Worm (Caenorhabditis elegans) whole organism, L2 larva: ENCODE results near the gene nhr-38.

ENCODE experiments used
- C34F6.9 ChIP-seq: fragments of 150-350 bp; optimal IDR thresholded peaks from 2 replicates; lab custom pipeline; 2014; ENCODE audit warnings: missing biosample characterization, missing genetic modification characterization
- F13H6.1 ChIP-seq: sonication (generic microtip); optimal IDR thresholded peaks from 2 replicates; lab custom pipeline; 2016; ENCODE audit warnings: missing genetic modification characterization, missing compliant biosample characterization
- R02D3.7 ChIP-seq: fragments of 150-350 bp; optimal IDR thresholded peaks from 2 replicates; lab custom pipeline; 2014; ENCODE audit warnings: missing biosample characterization, missing genetic modification characterization
- Y55F3AM.14 ChIP-seq: fragments of 200-800 bp; sonication (Bioruptor generic); optimal IDR thresholded peaks from 2 replicates; lab custom pipeline; 2018; ENCODE audit warnings: mild to moderate bottlenecking, missing genetic modification characterization, missing compliant biosample characterization
- ZK546.5 ChIP-seq: sonication (generic microtip); optimal IDR thresholded peaks from 2 replicates; lab custom pipeline; 2017; ENCODE audit warnings: missing biosample characterization, missing genetic modification characterization
- alr-1 ChIP-seq: fragments of 150-350 bp; optimal IDR thresholded peaks from 2 replicates; lab custom pipeline; 2014; ENCODE audit warnings: missing biosample characterization, missing genetic modification characterization
- aly-2 ChIP-seq: fragments of 150-350 bp; optimal IDR thresholded peaks from 2 replicates; lab custom pipeline; 2014; ENCODE audit warnings: missing biosample characterization, missing genetic modification characterization
- ama-1 ChIP-seq: fragments of 150-350 bp; optimal IDR thresholded peaks from 2 replicates; lab custom pipeline; 2018; ENCODE audit warnings: inconsistent platforms
- blmp-1 ChIP-seq: sonication (generic microtip); optimal IDR thresholded peaks from 2 replicates; lab custom pipeline; 2017; ENCODE audit warnings: missing genetic modification characterization, mild to moderate bottlenecking, missing compliant biosample characterization, antibody characterized with exemption, moderate library complexity; ENCODE audit not compliant: insufficient read depth
- ceh-16 ChIP-seq: fragments of 150-350 bp; optimal IDR thresholded peaks from 2 replicates; lab custom pipeline; 2014; ENCODE audit warnings: missing biosample characterization, missing genetic modification characterization
- ceh-82 ChIP-seq: fragments of 150-350 bp; optimal IDR thresholded peaks from 2 replicates; lab custom pipeline; 2014; ENCODE audit warnings: missing biosample characterization, missing genetic modification characterization
- crh-2 ChIP-seq: sonication (generic microtip); optimal IDR thresholded peaks from 2 replicates; lab custom pipeline; 2017; ENCODE audit warnings: missing biosample characterization, missing genetic modification characterization
- dmd-4 ChIP-seq: sonication (generic microtip); optimal IDR thresholded peaks from 2 replicates; lab custom pipeline; 2017; ENCODE audit warnings: missing biosample characterization, missing genetic modification characterization
- egl-27 ChIP-seq: sonication (generic microtip); optimal IDR thresholded peaks from 3 replicates; lab custom pipeline; 2017; ENCODE audit warnings: missing biosample characterization, missing genetic modification reagents, missing genetic modification characterization
- elt-1 ChIP-seq: fragments of 150-350 bp; optimal IDR thresholded peaks from 2 replicates; lab custom pipeline; 2014; ENCODE audit warnings: missing biosample characterization, missing genetic modification characterization
- elt-3 ChIP-seq: sonication (generic microtip); optimal IDR thresholded peaks from 2 replicates; lab custom pipeline; 2017; ENCODE audit warnings: missing biosample characterization, missing genetic modification characterization
- fos-1 ChIP-seq: fragments of 150-350 bp; optimal IDR thresholded peaks from 2 replicates; lab custom pipeline; 2014; ENCODE audit warnings: missing biosample characterization, missing genetic modification characterization
- gmeb-1 ChIP-seq: fragments of 150-350 bp; optimal IDR thresholded peaks from 2 replicates; lab custom pipeline; 2014; ENCODE audit warnings: missing biosample characterization, missing genetic modification characterization
- lin-11 ChIP-seq: fragments of 150-350 bp; sonication (generic microtip); optimal IDR thresholded peaks from 2 replicates; lab custom pipeline; 2014; ENCODE audit warnings: missing biosample characterization, missing genetic modification characterization, inconsistent platforms, mixed read lengths
- lin-13 ChIP-seq: fragments of 150-350 bp; optimal IDR thresholded peaks from 2 replicates; lab custom pipeline; 2014; ENCODE audit warnings: missing biosample characterization, missing genetic modification reagents, missing genetic modification characterization
- lin-39 ChIP-seq: fragments of 150-350 bp; optimal IDR thresholded peaks from 2 replicates; lab custom pipeline; 2014; ENCODE audit warnings: missing biosample characterization, missing genetic modification reagents, missing genetic modification characterization
- lsy-2 ChIP-seq, 2 experiments: fragments of 150-350 bp in 1 of 2; sonication (generic microtip) in 1 of 2; optimal IDR thresholded peaks; 2 replicates each; lab custom pipeline; 2014 to 2017; ENCODE audit warnings: missing biosample characterization in 2 of 2, missing genetic modification characterization in 2 of 2
- mab-5 ChIP-seq: fragments of 150-350 bp; optimal IDR thresholded peaks from 2 replicates; lab custom pipeline; 2014; ENCODE audit warnings: missing biosample characterization, missing genetic modification characterization
- mbf-1 ChIP-seq: sonication (generic microtip); optimal IDR thresholded peaks from 2 replicates; lab custom pipeline; 2017; ENCODE audit warnings: missing biosample characterization, missing genetic modification characterization
- mdl-1 ChIP-seq, 2 experiments: fragments of 150-350 bp in 1 of 2; sonication (generic microtip) in 1 of 2; optimal IDR thresholded peaks; 2 replicates each; lab custom pipeline; 2017; ENCODE audit warnings: missing biosample characterization in 2 of 2, missing genetic modification characterization in 2 of 2
- nhr-10 ChIP-seq: sonication (generic microtip); optimal IDR thresholded peaks from 2 replicates; lab custom pipeline; 2017; ENCODE audit warnings: missing biosample characterization, missing genetic modification characterization
- nhr-11 ChIP-seq: fragments of 150-350 bp; optimal IDR thresholded peaks from 2 replicates; lab custom pipeline; 2014; ENCODE audit warnings: missing biosample characterization, missing genetic modification characterization
- nhr-12 ChIP-seq: fragments of 150-350 bp; optimal IDR thresholded peaks from 2 replicates; lab custom pipeline; 2014; ENCODE audit warnings: missing biosample characterization, missing genetic modification characterization
- nhr-129 ChIP-seq: fragments of 150-350 bp; optimal IDR thresholded peaks from 2 replicates; lab custom pipeline; 2014; ENCODE audit warnings: missing biosample characterization, missing genetic modification characterization
- nhr-21 ChIP-seq: fragments of 150-350 bp; optimal IDR thresholded peaks from 2 replicates; lab custom pipeline; 2014; ENCODE audit warnings: missing biosample characterization, missing genetic modification characterization
- nhr-23 ChIP-seq: fragments of 150-350 bp; optimal IDR thresholded peaks from 2 replicates; lab custom pipeline; 2014; ENCODE audit warnings: missing biosample characterization, missing genetic modification reagents, missing genetic modification characterization
- nhr-237 ChIP-seq: fragments of 150-350 bp; optimal IDR thresholded peaks from 2 replicates; lab custom pipeline; 2014; ENCODE audit warnings: missing biosample characterization, missing genetic modification characterization
- nhr-25 ChIP-seq: fragments of 150-350 bp; sonication (generic microtip); optimal IDR thresholded peaks from 3 replicates; lab custom pipeline; 2014; ENCODE audit warnings: missing biosample characterization, missing genetic modification characterization
- nhr-6 ChIP-seq: fragments of 150-350 bp; optimal IDR thresholded peaks from 2 replicates; lab custom pipeline; 2014; ENCODE audit warnings: missing biosample characterization, missing genetic modification characterization
- nhr-77 ChIP-seq: fragments of 150-350 bp; optimal IDR thresholded peaks from 2 replicates; lab custom pipeline; 2014; ENCODE audit warnings: missing biosample characterization, missing genetic modification characterization
- peb-1 ChIP-seq: fragments of 150-350 bp; optimal IDR thresholded peaks from 2 replicates; lab custom pipeline; 2014; ENCODE audit warnings: missing biosample characterization, missing genetic modification characterization
- sem-4 ChIP-seq: fragments of 150-350 bp; optimal IDR thresholded peaks from 2 replicates; lab custom pipeline; 2014; ENCODE audit warnings: missing biosample characterization, missing genetic modification reagents, missing genetic modification characterization
- skn-1 ChIP-seq: sonication (generic microtip); optimal IDR thresholded peaks from 2 replicates; lab custom pipeline; 2017; ENCODE audit warnings: missing biosample characterization, missing genetic modification characterization
- sma-3 ChIP-seq: sonication (generic microtip); optimal IDR thresholded peaks from 2 replicates; lab custom pipeline; 2016; ENCODE audit warnings: missing genetic modification reagents, missing genetic modification characterization, missing compliant biosample characterization
- sma-9 ChIP-seq, 2 experiments: fragments of 150-350 bp in 1 of 2; sonication (generic microtip) in 1 of 2; optimal IDR thresholded peaks; 2 replicates each; lab custom pipeline; 2014 to 2016; ENCODE audit warnings: missing genetic modification characterization in 2 of 2, mild to moderate bottlenecking in 1 of 2, missing biosample characterization in 1 of 2, missing compliant biosample characterization in 1 of 2, missing genetic modification reagents in 1 of 2, moderate library complexity in 1 of 2
- snpc-4 ChIP-seq: fragments of 150-350 bp; optimal IDR thresholded peaks from 2 replicates; lab custom pipeline; 2014; ENCODE audit warnings: missing biosample characterization, missing genetic modification characterization
- unc-39 ChIP-seq: fragments of 150-350 bp; optimal IDR thresholded peaks from 2 replicates; lab custom pipeline; 2014; ENCODE audit warnings: missing biosample characterization, missing genetic modification characterization
- unc-55 ChIP-seq: fragments of 150-350 bp; sonication (generic microtip); optimal IDR thresholded peaks from 3 replicates; lab custom pipeline; 2014; ENCODE audit warnings: missing biosample characterization, missing genetic modification reagents, missing genetic modification characterization
- unc-62 ChIP-seq: fragments of 150-350 bp; optimal IDR thresholded peaks from 2 replicates; lab custom pipeline; 2014; ENCODE audit warnings: missing biosample characterization, missing genetic modification reagents, missing genetic modification characterization
- zag-1 ChIP-seq: fragments of 150-350 bp; optimal IDR thresholded peaks from 2 replicates; lab custom pipeline; 2014; ENCODE audit warnings: missing biosample characterization, missing genetic modification characterization
- ztf-1 ChIP-seq: fragments of 200-800 bp; sonication (Bioruptor generic); conservative IDR thresholded peaks from 2 replicates; pipeline ENCODE4 v1.3.6; 2022; ENCODE audit warnings: missing genetic modification characterization, missing compliant biosample characterization
- ztf-11 ChIP-seq: sonication (generic microtip); optimal IDR thresholded peaks from 2 replicates; lab custom pipeline; 2017; ENCODE audit warnings: missing biosample characterization, missing genetic modification characterization
- ztf-4 ChIP-seq: fragments of 150-350 bp; optimal IDR thresholded peaks from 2 replicates; lab custom pipeline; 2014; ENCODE audit warnings: missing biosample characterization, missing genetic modification characterization

Gene nhr-38

DNA sequence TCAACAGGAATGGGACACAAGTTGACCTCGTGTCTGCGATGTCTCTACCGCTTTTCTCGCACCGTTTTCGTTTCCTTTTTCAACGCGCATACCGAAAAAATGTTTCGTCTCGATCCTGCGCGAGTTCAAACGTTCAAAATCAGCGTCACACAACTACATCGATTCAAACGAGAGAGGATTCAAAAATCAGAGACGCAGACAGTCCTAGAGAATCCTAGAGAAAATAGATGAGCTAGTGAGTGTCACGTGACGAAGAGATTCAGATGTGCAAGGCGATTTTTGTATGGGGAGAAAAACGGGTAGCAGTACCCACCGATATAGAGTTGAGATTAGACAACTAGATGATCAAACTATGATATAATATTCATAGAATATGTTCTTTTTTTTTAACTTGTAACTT is 40.0 kb upstream of the nhr-38 start (continued):
- TF ChIP-seq alr-1 (no peak), ztf-1 (GFP tag; lab: Robert Waterston, UW) (no peak), sma-9 (GFP tag; optimal IDR thresholded peaks at IDR 0.05; lab: Kevin White, UChicago) (peak; percentile 93), sma-9 (tag; optimal IDR thresholded peaks at IDR 0.05; lab: Kevin White, UChicago) (no peak), blmp-1 (tag; lab: Kevin White, UChicago) (peak; percentile 61)

DNA sequence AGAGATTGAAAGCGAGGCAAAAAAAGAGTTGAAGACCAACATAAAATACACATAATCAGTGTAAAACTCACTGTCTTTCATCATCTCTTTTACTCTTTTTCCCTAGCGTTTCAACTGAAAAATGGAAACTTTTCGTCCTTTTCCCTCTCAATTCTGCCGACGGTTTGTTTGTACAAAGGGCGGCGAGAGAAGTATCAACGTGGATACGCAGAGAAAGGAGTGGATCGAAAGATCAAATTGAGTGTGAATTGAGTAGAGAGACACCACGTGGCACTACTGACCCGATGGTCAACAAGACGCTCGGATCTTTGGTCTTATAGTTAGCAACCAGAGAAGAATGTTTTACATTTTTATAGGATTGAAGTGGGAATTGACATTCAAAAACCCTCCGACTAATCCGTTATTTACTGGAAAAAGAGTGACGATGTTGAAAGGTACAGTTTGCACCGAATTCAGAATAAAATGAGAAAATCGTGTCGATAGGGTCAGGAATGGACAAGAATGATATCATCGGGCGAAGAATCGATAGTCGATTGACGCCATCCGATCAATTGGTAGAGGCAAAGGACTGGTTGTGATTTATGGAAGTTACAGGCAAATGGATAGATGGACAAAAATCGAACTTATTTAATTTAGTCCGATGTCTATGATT is 38.9 kb upstream of the nhr-38 start:
- TF ChIP-seq unc-39 (tag; lab: Kevin White, UChicago) (no peak), nhr-21 (tag; lab: Kevin White, UChicago) (no peak), Y55F3AM.14 (GFP tag; lab: Kevin White, UChicago) (no peak), nhr-12 (no peak), mab-5 (tag; lab: Kevin White, UChicago) (no peak), nhr-25 (tag; lab: Kevin White, UChicago) (peak; percentile 79), ztf-11 (no peak), nhr-10 (tag; lab: Kevin White, UChicago) (no peak), zag-1 (tag; lab: Kevin White, UChicago) (no peak), sma-9 (GFP tag; optimal IDR thresholded peaks at IDR 0.05; lab: Kevin White, UChicago) (peak; percentile 97), sma-9 (tag; optimal IDR thresholded peaks at IDR 0.05; lab: Kevin White, UChicago) (no peak), dmd-4 (no peak), mdl-1 (tag; optimal IDR thresholded peaks at IDR 0.05; lab: Kevin White, UChicago) (peak; percentile 50 to 75), lin-13 (GFP tag; lab: Kevin White, UChicago) (peak; percentile 24), crh-2 (peak; percentile 94), ceh-16 (tag; lab: Kevin White, UChicago) (no peak), nhr-23 (tag; lab: Kevin White, UChicago) (no peak), gmeb-1 (tag; lab: Kevin White, UChicago) (peak; percentile 45), F13H6.1 (tag; lab: Kevin White, UChicago) (peak; percentile 92), fos-1 (peak; percentile 58), R02D3.7 (tag; lab: Kevin White, UChicago) (no peak), egl-27 (tag; lab: Kevin White, UChicago) (peak; percentile 37), skn-1 (tag; lab: Kevin White, UChicago) (no peak), peb-1 (tag; lab: Kevin White, UChicago) (no peak), lsy-2 (tag; optimal IDR thresholded peaks at IDR 0.05; lab: Kevin White, UChicago) (peak in 1 of 2 experiments; percentile 53), nhr-6 (tag; lab: Kevin White, UChicago) (peak; percentile 49), nhr-11 (no peak), lin-11 (tag; lab: Kevin White, UChicago) (no peak), snpc-4 (tag; lab: Kevin White, UChicago) (no peak), sma-3 (peak; percentile 52), ama-1 (lab: Kevin White, UChicago) (no peak), unc-55 (GFP tag; lab: Kevin White, UChicago) (no peak), C34F6.9 (peak; percentile 4), unc-62 (GFP tag; lab: Kevin White, UChicago) (no peak), elt-1 (no peak), blmp-1 (tag; lab: Kevin White, UChicago) (peak; percentile 49), nhr-237 (tag; lab: Kevin White, UChicago) (no peak), ztf-4 (tag; lab: Kevin White, UChicago) (peak; percentile 45), nhr-77 (no peak), ztf-1 (GFP tag; lab: Robert Waterston, UW) (no peak), mbf-1 (tag; lab: Kevin White, UChicago) (no peak), nhr-129 (tag; lab: Kevin White, UChicago) (peak; percentile 89), lin-39 (tag; lab: Kevin White, UChicago) (no peak), alr-1 (no peak), sem-4 (tag; lab: Kevin White, UChicago) (peak; percentile 24), ZK546.5 (no peak), aly-2 (tag; lab: Kevin White, UChicago) (no peak), ceh-82 (tag; lab: Kevin White, UChicago) (no peak), elt-3 (no peak)
